Fruit fly (Drosophila melanogaster): ENCODE data around the gene FoxP.

FoxP gene

DNA sequence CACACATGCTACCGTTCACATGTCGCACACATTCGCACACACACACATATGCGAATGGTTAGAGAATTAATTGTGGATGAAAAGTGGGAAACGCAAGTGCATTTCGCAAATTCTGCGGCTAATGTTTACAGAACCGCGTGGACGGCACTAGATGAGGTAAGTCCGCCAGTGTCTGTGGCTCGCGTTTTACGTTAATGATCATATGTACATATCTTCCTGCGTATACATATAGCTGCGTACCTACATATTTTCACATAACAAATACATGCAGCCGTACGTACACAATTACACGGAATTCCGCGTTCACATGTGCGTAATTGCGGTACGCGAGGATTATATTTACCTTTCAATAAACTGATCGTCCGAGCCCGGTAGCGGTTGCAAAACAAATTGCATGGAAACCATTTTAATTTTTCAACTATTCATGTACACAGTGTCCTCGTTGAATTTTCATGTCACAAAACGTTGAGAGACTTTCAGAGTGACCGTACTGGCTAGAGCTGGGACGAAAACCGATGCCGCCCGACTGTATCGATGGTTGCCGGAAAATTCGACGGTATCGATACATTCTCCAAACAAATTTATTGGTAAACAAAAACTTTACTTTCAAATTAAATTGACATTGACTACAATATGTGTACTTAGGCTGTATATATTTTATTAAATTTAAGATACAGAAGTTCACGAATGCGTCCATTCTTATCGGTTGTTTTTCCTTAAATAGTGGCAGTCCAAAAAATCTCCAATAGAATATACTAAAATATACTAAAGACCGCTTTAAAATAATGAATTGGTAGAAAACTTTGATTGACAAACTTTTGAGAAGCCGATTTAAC is 5.3 kb downstream of the FoxP start, which contains the start of gene hyd (continued):
- no peak for TF ChIP-seq sug (tag; optimal IDR thresholded peaks at IDR 0.05)
- no peak for TF ChIP-seq sr (GFP tag; IDR thresholded peaks at IDR 0.05)
- no peak for TF ChIP-seq prd (optimal IDR thresholded peaks at IDR 0.05)
- TF ChIP-seq prd (GFP tag; IDR thresholded peaks at IDR 0.05), result no peak
- TF ChIP-seq CG13775 (GFP tag; optimal IDR thresholded peaks at IDR 0.05), result no peak
- TF ChIP-seq cad (GFP tag; optimal IDR thresholded peaks at IDR 0.05), result no peak
- no peak for TF ChIP-seq ci (GFP tag; IDR thresholded peaks at IDR 0.05)
- no peak for TF ChIP-seq Dek (tag; optimal IDR thresholded peaks at IDR 0.05)
- no peak for TF ChIP-seq Tbp (GFP tag; optimal IDR thresholded peaks at IDR 0.05)
- no peak for TF ChIP-seq nom (GFP tag; optimal IDR thresholded peaks at IDR 0.05)
- TF ChIP-seq eve (GFP tag; optimal IDR thresholded peaks at IDR 0.05), result no peak
- no peak for TF ChIP-seq CG8359 (GFP tag; optimal IDR thresholded peaks at IDR 0.05; ENCODE audit: borderline replicate concordance)
- TF ChIP-seq CG10959 (GFP tag; IDR thresholded peaks at IDR 0.05), result no peak
- TF ChIP-seq crc (GFP tag; optimal IDR thresholded peaks at IDR 0.05), result no peak
- no peak for TF ChIP-seq CkIIα-i1 (GFP tag; IDR thresholded peaks at IDR 0.05)
- TF ChIP-seq hb (GFP tag; IDR thresholded peaks at IDR 0.05; ENCODE audit: partially characterized antibody), result peak; percentile 74; the same call in 2 of the 3 replicates
- peak; percentile 76 for TF ChIP-seq YL-1 (GFP tag; optimal IDR thresholded peaks at IDR 0.05)
- TF ChIP-seq fd96Cb (tag; optimal IDR thresholded peaks at IDR 0.05), result no peak
- TF ChIP-seq kni (GFP tag; optimal IDR thresholded peaks at IDR 0.05), result no peak
- peak; percentile 45 for TF ChIP-seq CG3995 (GFP tag; optimal IDR thresholded peaks at IDR 0.05)
- no peak for TF ChIP-seq ewg (GFP tag; optimal IDR thresholded peaks at IDR 0.05)
- TF ChIP-seq CG5245 (GFP tag; optimal IDR thresholded peaks at IDR 0.05), result no peak
- TF ChIP-seq shn (GFP tag; optimal IDR thresholded peaks at IDR 0.05), result no peak
- TF ChIP-seq pros (GFP tag; optimal IDR thresholded peaks at IDR 0.05), result no peak
- peak; percentile 24 for TF ChIP-seq CG16863 (GFP tag; optimal IDR thresholded peaks at IDR 0.05)
- no peak for TF ChIP-seq jumu (GFP tag; optimal IDR thresholded peaks at IDR 0.05)
- TF ChIP-seq Hand (GFP tag; optimal IDR thresholded peaks at IDR 0.05), result no peak
- TF ChIP-seq odd (GFP tag; optimal IDR thresholded peaks at IDR 0.05), result no peak
- no peak for TF ChIP-seq CG2712 (tag; optimal IDR thresholded peaks at IDR 0.05)
- no peak for TF ChIP-seq ERR (GFP tag; optimal IDR thresholded peaks at IDR 0.05)
- peak; percentile 90 for TF ChIP-seq amos (GFP tag; IDR thresholded peaks at IDR 0.05; ENCODE audit: partially characterized antibody)
- peak; percentile 43 for TF ChIP-seq CG34376 (GFP tag; optimal IDR thresholded peaks at IDR 0.05)
- TF ChIP-seq Drgx (GFP tag; IDR thresholded peaks at IDR 0.05), result no peak
- TF ChIP-seq Lhr (GFP tag; optimal IDR thresholded peaks at IDR 0.05), result peak; percentile 54
- TF ChIP-seq sens-2 (GFP tag; IDR thresholded peaks at IDR 0.05), result no peak
- TF ChIP-seq CG2129 (GFP tag; IDR thresholded peaks at IDR 0.05; ENCODE audit: partially characterized antibody), result peak; percentile 77
- no peak for TF ChIP-seq CG6813 (GFP tag; optimal IDR thresholded peaks at IDR 0.05)
- TF ChIP-seq jigr1 (GFP tag; IDR thresholded peaks at IDR 0.05), result no peak
- no peak for TF ChIP-seq ken (GFP tag; IDR thresholded peaks at IDR 0.05)
- no peak for TF ChIP-seq caup (GFP tag; optimal IDR thresholded peaks at IDR 0.05; ENCODE audit: severe bottlenecking)
- no peak for TF ChIP-seq ab (GFP tag; optimal IDR thresholded peaks at IDR 0.05)
- TF ChIP-seq CTCF (GFP tag; optimal IDR thresholded peaks at IDR 0.05), result peak; percentile 34
- peak; percentile 84 for TF ChIP-seq HLH4C (GFP tag; IDR thresholded peaks at IDR 0.05; ENCODE audit: partially characterized antibody)
- no peak for TF ChIP-seq CG18011 (GFP tag; optimal IDR thresholded peaks at IDR 0.05)
- TF ChIP-seq Fer2 (tag; optimal IDR thresholded peaks at IDR 0.05), result no peak
- TF ChIP-seq ac (GFP tag; optimal IDR thresholded peaks at IDR 0.05), result no peak
- TF ChIP-seq Sin3A (optimal IDR thresholded peaks at IDR 0.05), result peak; percentile 70
- no peak for TF ChIP-seq CG13894 (tag; optimal IDR thresholded peaks at IDR 0.05)
- TF ChIP-seq CG9609 (GFP tag; optimal IDR thresholded peaks at IDR 0.05), result no peak
- TF ChIP-seq Atf-2 (GFP tag; optimal IDR thresholded peaks at IDR 0.05), result no peak
